Worm (Caenorhabditis elegans): Measurements from ENCODE around the gene Y105C5A.12.
"Not testable (repeated sequence)": the region's sequence is repeated elsewhere in the genome, so short reads cannot be mapped to it uniquely, and the experiment has no call there.

Gene Y105C5A.12

ce11 chrIV:15648245-15648644, 6.6 kb upstream of the Y105C5A.12 start:
- TF ChIP-seq hmg-1.1 (GFP tag; IDR thresholded peaks at IDR 0.05) (peak; percentile 7; the same call in 1 of the 2 replicates), Y5F2A.4 (GFP tag; optimal IDR thresholded peaks at IDR 0.05) (no peak), duxl-1 (tag; optimal IDR thresholded peaks at IDR 0.05; ENCODE audit: poor library complexity) (peak; percentile 60)

- TF ChIP-seq aha-1 (tag) (peak; percentile 99), lsy-2 (tag; optimal IDR thresholded peaks at IDR 0.05) (peak; percentile 83 to 92), mes-2 (tag; optimal IDR thresholded peaks at IDR 0.05; ENCODE audit: poor library complexity, severe bottlenecking) (peak; percentile 75), mep-1 (tag; optimal IDR thresholded peaks at IDR 0.05) (peak; percentile 86), hmg-1.1 (GFP tag; IDR thresholded peaks at IDR 0.05) (peak; percentile 98), spr-1 (tag; optimal IDR thresholded peaks at IDR 0.05) (peak; percentile 72), daf-19 (GFP tag; conservative IDR thresholded peaks at IDR 0.05) (peak; percentile 81; the same call in 1 of the 2 replicates), unc-62 (GFP tag; optimal IDR thresholded peaks at IDR 0.05 in 1 of 2) (peak in 1 of 2 experiments; percentile 99), zfp-2 (tag; optimal IDR thresholded peaks at IDR 0.05) (peak; percentile 28), ceh-20 (GFP tag; IDR thresholded peaks at IDR 0.05) (peak; percentile 77), gei-8 (GFP tag; optimal IDR thresholded peaks at IDR 0.05) (peak; percentile 19), fkh-10 (GFP tag; optimal IDR thresholded peaks at IDR 0.05) (peak; percentile 56), mxl-3 (GFP tag; optimal IDR thresholded peaks at IDR 0.05) (peak; percentile 61), spr-3 (GFP tag; optimal IDR thresholded peaks at IDR 0.05) (peak; percentile 22), nhr-10 (tag; optimal IDR thresholded peaks at IDR 0.05) (peak; percentile 9), ztf-7 (tag; optimal IDR thresholded peaks at IDR 0.05) (peak; percentile 64), F10B5.3 (tag; optimal IDR thresholded peaks at IDR 0.05) (peak; percentile 53), dpl-1 (GFP tag; optimal IDR thresholded peaks at IDR 0.05) (peak; percentile 66), pha-4 (GFP tag; IDR thresholded peaks at IDR 0.05) (peak; percentile 72), pha-4 (tag; optimal IDR thresholded peaks at IDR 0.05) (peak; percentile 36), lin-13 (GFP tag; optimal IDR thresholded peaks at IDR 0.05) (peak; percentile 57), F37D6.2 (tag; optimal IDR thresholded peaks at IDR 0.05) (peak; percentile 86), ctbp-1 (GFP tag; IDR thresholded peaks at IDR 0.05) (peak; percentile 90), nhr-11 (tag; optimal IDR thresholded peaks at IDR 0.05) (peak; percentile 38), T20F7.1 (GFP tag; optimal IDR thresholded peaks at IDR 0.05) (peak; percentile 82), rbr-2 (tag; optimal IDR thresholded peaks at IDR 0.05) (peak; percentile 92), nhr-102 (tag; optimal IDR thresholded peaks at IDR 0.05) (peak; percentile 83), php-3 (GFP tag; IDR thresholded peaks at IDR 0.05) (peak; percentile 70; the same call in 1 of the 2 replicates), saeg-2 (GFP tag; IDR thresholded peaks at IDR 0.05) (peak; percentile 59; the same call in 1 of the 2 replicates), dve-1 (tag; optimal IDR thresholded peaks at IDR 0.05; ENCODE audit: insufficient read depth) (peak; percentile 85), daf-16 (GFP tag; optimal IDR thresholded peaks at IDR 0.05) (peak in 1 of 2 experiments; percentile 12), daf-16 (tag; optimal IDR thresholded peaks at IDR 0.05) (peak; percentile 82), nhr-42 (GFP tag; IDR thresholded peaks at IDR 0.05) (peak; percentile 60; the same call in 1 of the 2 replicates), egl-43 (GFP tag; IDR thresholded peaks at IDR 0.05) (peak; percentile 77), zfp-3 (GFP tag; conservative IDR thresholded peaks at IDR 0.05) (0 out of 2 replicates have a peak, but pooled peaks have one; percentile 51), T26A8.4 (GFP tag; IDR thresholded peaks at IDR 0.05) (peak; percentile 78), snpc-1.2 (GFP tag; IDR thresholded peaks at IDR 0.05) (0 out of 2 replicates have a peak, but pooled peaks have one; percentile 44), mdl-1 (tag; optimal IDR thresholded peaks at IDR 0.05) (peak; percentile 47 to 74), zip-2 (tag; optimal IDR thresholded peaks at IDR 0.05) (peak; percentile 76), mdt-29 (GFP tag; IDR thresholded peaks at IDR 0.05) (0 out of 2 replicates have a peak, but pooled peaks have one; percentile 20), hlh-30 (tag; optimal IDR thresholded peaks at IDR 0.05; ENCODE audit: insufficient read depth) (peak; percentile 93), lin-38 (GFP tag; IDR thresholded peaks at IDR 0.05) (peak; percentile 79), zag-1 (tag; optimal IDR thresholded peaks at IDR 0.05) (peak; percentile 34), duxl-1 (tag; optimal IDR thresholded peaks at IDR 0.05; ENCODE audit: poor library complexity) (peak; percentile 94)
- TF ChIP-seq unc-62 (tag; optimal IDR thresholded peaks at IDR 0.05), result not testable (repeated sequence)
Observed at ce11 chrIV:15646418-15647220, 5.0 kb upstream of the Y105C5A.12 start, which contains the start of the genes Y105C5A.1268 and Y105C5A.1272. TSS of gene Y105C5A.1268 (minus strand) at chrIV:15646468. TSS of gene Y105C5A.1272 (plus strand) at chrIV:15646992.

Measured in whole organism, L4 larva.